Fruit fly (Drosophila melanogaster): ENCODE measurements around the gene Diap1.

DNA sequence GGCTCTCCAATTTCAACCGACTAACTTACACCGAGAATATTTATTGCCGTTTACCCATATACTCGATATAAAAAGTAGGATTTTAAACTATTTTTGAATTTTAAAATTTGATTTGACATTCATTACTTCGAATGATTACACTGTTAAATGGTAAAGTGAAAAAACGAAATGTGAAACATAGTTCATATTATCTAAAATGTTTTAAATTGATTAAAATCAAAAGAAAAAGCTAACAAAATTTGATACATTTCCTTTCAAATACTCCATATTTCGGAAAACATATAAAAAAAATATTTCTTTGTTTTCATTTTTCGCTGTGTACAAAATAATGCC lies 32.6 kb downstream of the Diap1 start:
- no peak for TF ChIP-seq CG8478 (optimal IDR thresholded peaks at IDR 0.05)
- TF ChIP-seq CTCF (optimal IDR thresholded peaks at IDR 0.05) = no peak

All from S2 (cell line).